Worm (Caenorhabditis elegans): ENCODE results near the gene F47B7.5.

Gene F47B7.5

DNA sequence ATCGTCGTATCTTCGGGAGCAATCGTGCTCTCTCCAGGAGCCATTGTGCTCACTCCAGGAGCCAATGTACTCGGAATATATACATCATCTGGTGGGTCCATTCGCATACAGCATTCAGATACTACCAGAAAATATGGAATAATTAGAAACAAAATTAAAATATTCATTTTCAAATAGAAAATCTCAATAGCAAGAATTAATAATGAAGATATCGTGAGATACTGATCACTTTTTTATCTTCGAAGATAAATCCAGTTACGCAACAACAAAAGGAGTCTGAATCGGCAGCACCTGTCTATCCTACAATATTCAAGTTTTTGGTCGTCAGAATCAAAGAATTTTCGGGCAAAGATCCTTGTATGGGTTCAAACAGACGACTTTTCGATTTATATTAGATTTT, at the start of gene F47B7.5:
Gene F47B7.5 (minus strand): TSS at position 101 of the 400 bp plus-strand sequence.
- TF ChIP-seq daf-8 (GFP tag; IDR thresholded peaks at IDR 0.05) (no peak), ceh-62 (tag; optimal IDR thresholded peaks at IDR 0.05) (no peak)

ce11 chrX:3814827-3815226, 46.2 kb upstream of the F47B7.5 start:
- TF ChIP-seq nhr-77 (tag; optimal IDR thresholded peaks at IDR 0.05), result peak; percentile 20
- peak; percentile 34 for TF ChIP-seq dve-1 (tag; optimal IDR thresholded peaks at IDR 0.05; ENCODE audit: insufficient read depth)
- peak; percentile 30 for TF ChIP-seq nhr-28 (tag; optimal IDR thresholded peaks at IDR 0.05)
- TF ChIP-seq hlh-11 (tag; optimal IDR thresholded peaks at IDR 0.05), result peak; percentile 35
- no peak for TF ChIP-seq ama-1 (optimal IDR thresholded peaks at IDR 0.05)
- no peak for TF ChIP-seq rbr-2 (tag; optimal IDR thresholded peaks at IDR 0.05)
- no peak for TF ChIP-seq daf-16 (GFP tag; optimal IDR thresholded peaks at IDR 0.05)
- TF ChIP-seq daf-16 (tag; optimal IDR thresholded peaks at IDR 0.05), result peak; percentile 97
- TF ChIP-seq mdl-1 (tag; optimal IDR thresholded peaks at IDR 0.05), result peak in 1 of 2 experiments; percentile 11
- peak; percentile 12; the same call in 1 of the 2 replicates for TF ChIP-seq dmd-6 (GFP tag; IDR thresholded peaks at IDR 0.05)

DNA sequence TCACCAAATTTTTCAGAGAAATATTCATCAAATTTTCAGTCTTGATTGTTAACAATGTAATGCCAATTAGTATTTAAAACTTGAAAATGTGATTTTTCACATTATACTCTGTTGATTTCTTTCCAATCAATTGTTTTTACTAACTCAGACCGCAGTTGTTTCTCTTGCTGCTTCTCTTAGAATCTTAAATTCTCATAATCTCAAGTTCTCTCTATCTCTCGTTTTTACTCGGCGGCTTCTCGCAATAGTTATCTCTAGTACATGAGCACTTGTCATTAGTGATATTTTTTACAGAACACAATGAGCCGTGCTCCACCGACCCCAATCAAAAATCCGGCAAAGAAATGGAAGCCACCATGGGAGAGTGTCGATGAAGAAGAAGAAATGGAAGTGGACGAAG, 38.5 kb upstream of the F47B7.5 start, which contains the start of gene F35A5.1:
Gene F35A5.1 (plus strand): TSS at position 301 of the 400 bp plus-strand sequence.
- TF ChIP-seq dve-1 (tag; optimal IDR thresholded peaks at IDR 0.05; ENCODE audit: insufficient read depth) (no peak), lin-39 (tag; optimal IDR thresholded peaks at IDR 0.05) (no peak), ztf-11 (tag; optimal IDR thresholded peaks at IDR 0.05) (no peak), daf-19 (GFP tag; conservative IDR thresholded peaks at IDR 0.05) (no peak), hif-1 (tag; optimal IDR thresholded peaks at IDR 0.05) (no peak), fos-1 (tag; optimal IDR thresholded peaks at IDR 0.05) (no peak), fkh-10 (GFP tag; optimal IDR thresholded peaks at IDR 0.05) (no peak), dpl-1 (GFP tag; optimal IDR thresholded peaks at IDR 0.05) (no peak), tra-1 (GFP tag; IDR thresholded peaks at IDR 0.05) (no peak), R02D3.7 (tag; optimal IDR thresholded peaks at IDR 0.05) (no peak), nhr-111 (GFP tag; optimal IDR thresholded peaks at IDR 0.05) (no peak), Y75B8A.6 (GFP tag; IDR thresholded peaks at IDR 0.05) (no peak), D1046.2 (GFP tag; IDR thresholded peaks at IDR 0.05) (no peak), ZK337.2 (GFP tag; IDR thresholded peaks at IDR 0.05) (no peak), php-3 (GFP tag; IDR thresholded peaks at IDR 0.05) (no peak)

ce11 chrX:3804837-3805236, 36.2 kb upstream of the F47B7.5 start, which contains the start of gene F35A5.2:
Gene F35A5.2, plus strand, starts transcription at chrX:3805137.
- TF ChIP-seq ama-1 (optimal IDR thresholded peaks at IDR 0.05) (no peak), unc-62 (GFP tag; optimal IDR thresholded peaks at IDR 0.05 in 1 of 2) (peak in 1 of 2 experiments; percentile 56), unc-62 (tag; optimal IDR thresholded peaks at IDR 0.05) (no peak)

- no peak for TF ChIP-seq T20F7.1 (GFP tag; optimal IDR thresholded peaks at IDR 0.05)
- peak; percentile 63 for TF ChIP-seq hlh-30 (tag; optimal IDR thresholded peaks at IDR 0.05; ENCODE audit: insufficient read depth)
- TF ChIP-seq php-3 (GFP tag; IDR thresholded peaks at IDR 0.05), result no peak
- TF ChIP-seq lin-39 (tag; optimal IDR thresholded peaks at IDR 0.05), result no peak
- TF ChIP-seq madf-9 (GFP tag; conservative IDR thresholded peaks at IDR 0.05), result no peak
- no peak for TF ChIP-seq ZK337.2 (GFP tag; IDR thresholded peaks at IDR 0.05)
- TF ChIP-seq nhr-10 (tag; optimal IDR thresholded peaks at IDR 0.05), result no peak
- TF ChIP-seq pha-4 (GFP tag; IDR thresholded peaks at IDR 0.05), result no peak
- peak; percentile 89 for TF ChIP-seq pha-4 (tag; optimal IDR thresholded peaks at IDR 0.05)
- no peak for TF ChIP-seq spr-3 (GFP tag; optimal IDR thresholded peaks at IDR 0.05)
- peak; percentile 79 for TF ChIP-seq ctbp-1 (GFP tag; IDR thresholded peaks at IDR 0.05)
- TF ChIP-seq lin-1 (GFP tag; IDR thresholded peaks at IDR 0.05), result no peak
- TF ChIP-seq daf-12 (tag; optimal IDR thresholded peaks at IDR 0.05), result no peak
- TF ChIP-seq lin-38 (GFP tag; IDR thresholded peaks at IDR 0.05), result no peak
- TF ChIP-seq F26F4.8 (GFP tag; conservative IDR thresholded peaks at IDR 0.05), result no peak
- peak; percentile 75 for TF ChIP-seq ztf-7 (tag; optimal IDR thresholded peaks at IDR 0.05)
- no peak for TF ChIP-seq nhr-237 (tag; optimal IDR thresholded peaks at IDR 0.05)
- no peak for TF ChIP-seq zfp-2 (tag; optimal IDR thresholded peaks at IDR 0.05)
- TF ChIP-seq Y75B8A.6 (GFP tag; IDR thresholded peaks at IDR 0.05), result no peak
- TF ChIP-seq gei-8 (GFP tag; optimal IDR thresholded peaks at IDR 0.05), result no peak
- peak; percentile 71 for TF ChIP-seq T26A8.4 (GFP tag; IDR thresholded peaks at IDR 0.05)
- peak; percentile 25 for TF ChIP-seq nhr-77 (tag; optimal IDR thresholded peaks at IDR 0.05)
- no peak for TF ChIP-seq mxl-2 (GFP tag; conservative IDR thresholded peaks at IDR 0.05)
Measured at ce11 chrX:3803314-3803713, 34.7 kb upstream of the F47B7.5 start, which contains the start of gene F35A5.8. Gene F35A5.8, minus strand, starts transcription at chrX:3803464.
